Worm (Caenorhabditis elegans): ENCODE measurements around the gene F53B1.2.

DNA sequence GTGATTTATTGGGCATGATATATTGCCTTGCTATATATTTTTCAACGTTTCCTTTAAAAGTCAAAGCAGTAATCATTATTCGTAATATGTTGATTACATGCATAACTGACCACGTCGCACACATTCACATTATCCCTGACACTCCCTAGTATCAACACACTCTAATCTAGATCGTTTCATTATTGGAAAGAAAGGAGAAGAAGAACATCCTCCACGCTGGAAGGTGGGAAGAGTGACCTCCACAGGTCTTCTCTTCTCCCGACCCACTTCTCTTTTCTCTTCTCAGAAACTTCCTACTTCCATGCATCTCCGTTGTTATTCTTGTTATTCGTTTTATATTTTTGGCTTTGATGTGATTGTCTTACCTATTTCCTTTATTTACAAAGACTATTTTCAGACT is 34.7 kb upstream of the F53B1.2 start, which contains the start of gene txdc-12.2:
- no peak for TF ChIP-seq ces-1 (GFP tag; optimal IDR thresholded peaks at IDR 0.05)
- TF ChIP-seq pha-4 (tag; optimal IDR thresholded peaks at IDR 0.05): no peak
- no peak for TF ChIP-seq elt-3 (tag; optimal IDR thresholded peaks at IDR 0.05)
- TF ChIP-seq nhr-12 (tag; optimal IDR thresholded peaks at IDR 0.05): no peak
- no peak for TF ChIP-seq snpc-4 (tag; optimal IDR thresholded peaks at IDR 0.05)
- no peak for TF ChIP-seq lin-13 (tag; optimal IDR thresholded peaks at IDR 0.05)
- no peak for TF ChIP-seq blmp-1 (tag; optimal IDR thresholded peaks at IDR 0.05)
- TF ChIP-seq nhr-28 (tag; optimal IDR thresholded peaks at IDR 0.05): no peak

Data from whole organism, mixed stage, embryonic.